Fruit fly (Drosophila melanogaster): Measurements from ENCODE around the gene CG14607.
A peak's percentile ranks its signal among the peaks of the same experiment; 100 is the strongest.

CG14607 gene

DNA sequence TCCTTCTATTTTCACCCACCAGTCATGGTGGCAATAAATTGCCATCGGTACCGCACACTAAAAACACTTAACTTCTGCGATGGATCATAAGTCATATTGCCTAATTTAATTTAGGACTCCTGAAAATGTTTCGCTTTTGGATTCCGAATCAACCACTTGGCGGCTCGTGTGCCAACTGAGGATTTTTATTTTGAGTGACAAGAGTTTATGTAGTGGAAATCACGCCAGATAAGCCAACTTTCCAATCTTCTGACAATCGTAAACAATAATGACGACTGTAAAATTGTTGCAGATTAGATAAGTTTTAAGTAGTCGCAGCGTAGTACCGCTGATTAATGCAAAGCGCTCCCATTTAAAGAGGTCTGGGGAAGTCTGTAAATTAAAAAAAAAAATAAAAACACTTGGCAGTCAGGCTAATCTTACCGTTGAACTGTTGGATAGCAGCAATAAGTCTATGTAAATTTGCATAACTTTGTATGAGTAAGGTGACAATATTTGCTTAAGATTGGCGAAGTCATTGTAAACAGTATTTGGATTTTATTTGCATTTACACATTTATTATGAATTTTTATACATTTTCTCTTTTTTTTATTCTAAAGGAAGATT lies 24.5 kb upstream of the CG14607 start, which contains the start of gene CG14606 (continued):
- peak; percentile 21 for TF ChIP-seq CoRest (tag; optimal IDR thresholded peaks at IDR 0.05)
- TF ChIP-seq Hand (GFP tag; optimal IDR thresholded peaks at IDR 0.05) = no peak
- TF ChIP-seq CG17186 (GFP tag; optimal IDR thresholded peaks at IDR 0.05) = no peak
- peak; percentile 57 for TF ChIP-seq CG2678 (tag; optimal IDR thresholded peaks at IDR 0.05)
- peak; percentile 91 for TF ChIP-seq exex (tag; optimal IDR thresholded peaks at IDR 0.05)
- peak; percentile 7 for TF ChIP-seq caup (GFP tag; optimal IDR thresholded peaks at IDR 0.05; ENCODE audit: severe bottlenecking)
- TF ChIP-seq B-H2 (GFP tag; optimal IDR thresholded peaks at IDR 0.05) = peak; percentile 21
- TF ChIP-seq fd3F (GFP tag; optimal IDR thresholded peaks at IDR 0.05) = peak; percentile 33
- TF ChIP-seq BtbVII (GFP tag; optimal IDR thresholded peaks at IDR 0.05) = peak; percentile 21
- peak; percentile 58 for TF ChIP-seq CG13296 (GFP tag; optimal IDR thresholded peaks at IDR 0.05)
- TF ChIP-seq CG12071 (GFP tag; optimal IDR thresholded peaks at IDR 0.05) = peak; percentile 8
- TF ChIP-seq Rfx (GFP tag; IDR thresholded peaks at IDR 0.05) = 0 out of 2 replicates have a peak, but pooled peaks have one; percentile 13
- peak; percentile 21 for TF ChIP-seq cwo (GFP tag; optimal IDR thresholded peaks at IDR 0.05)
- TF ChIP-seq Fer3 (tag; optimal IDR thresholded peaks at IDR 0.05) = peak; percentile 37
- TF ChIP-seq CG15514 (GFP tag; optimal IDR thresholded peaks at IDR 0.05) = peak; percentile 35

DNA sequence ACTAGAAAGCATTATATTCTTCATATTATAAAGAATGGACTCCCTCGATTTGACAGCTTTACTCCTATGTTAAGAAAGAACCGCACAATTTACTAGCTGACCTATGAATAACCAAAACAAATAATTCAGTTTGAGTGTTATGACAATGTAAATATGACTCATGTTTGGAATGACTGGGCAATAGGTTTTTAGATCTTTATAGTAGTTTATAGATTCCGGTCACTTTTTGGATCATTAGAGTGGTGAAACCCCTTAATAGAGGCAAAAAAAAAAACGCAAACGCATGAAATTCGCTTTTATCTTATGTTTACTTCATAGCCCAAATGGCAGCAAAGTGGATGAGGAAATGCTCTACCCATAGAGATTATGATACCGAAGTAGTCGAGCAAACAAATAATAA lies 22.0 kb upstream of the CG14607 start, which contains the start of gene CG14605:
TSS of gene CG14605 (minus strand) at position 101 of the 400 bp plus-strand sequence.
- TF ChIP-seq gcm2 (GFP tag; optimal IDR thresholded peaks at IDR 0.05) (no peak), HmgD (GFP tag; optimal IDR thresholded peaks at IDR 0.05) (no peak), CG2712 (tag; optimal IDR thresholded peaks at IDR 0.05) (no peak), E2f2 (GFP tag; IDR thresholded peaks at IDR 0.05) (no peak), prd (optimal IDR thresholded peaks at IDR 0.05) (no peak), prd (GFP tag; IDR thresholded peaks at IDR 0.05) (no peak), eyg (GFP tag; optimal IDR thresholded peaks at IDR 0.05) (no peak), CG13296 (GFP tag; optimal IDR thresholded peaks at IDR 0.05) (no peak), bigmax (GFP tag; optimal IDR thresholded peaks at IDR 0.05) (no peak), tap (tag; optimal IDR thresholded peaks at IDR 0.05) (no peak), CG6683 (GFP tag; optimal IDR thresholded peaks at IDR 0.05) (no peak), Bteb2 (GFP tag; optimal IDR thresholded peaks at IDR 0.05) (no peak)

DNA sequence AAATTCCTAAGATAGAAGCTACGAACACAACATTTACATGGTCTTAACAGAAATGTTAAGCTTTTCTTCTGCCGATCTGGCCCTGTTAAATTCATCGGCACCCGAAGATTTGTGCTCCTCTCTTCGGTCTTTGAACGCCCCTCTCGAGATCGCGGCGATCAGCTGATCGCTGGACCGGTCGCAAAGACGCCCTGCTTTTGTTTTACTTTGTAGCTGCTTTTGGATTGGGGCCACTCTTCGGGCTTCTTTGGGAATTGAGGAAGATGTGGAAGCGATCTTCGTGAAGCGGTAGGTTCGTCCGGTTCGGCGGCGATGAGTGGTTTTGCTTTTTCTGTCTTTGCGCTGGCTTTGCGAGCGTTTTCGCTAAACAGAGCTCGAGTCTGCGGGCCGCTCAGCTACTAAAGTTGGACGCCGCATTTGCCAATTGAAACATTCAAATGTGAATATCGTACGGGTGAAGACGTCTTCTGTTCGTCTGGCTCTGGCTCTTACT lies 17.5 kb upstream of the CG14607 start, which contains the start of gene thw:
TSS of gene thw (plus strand) at position 443 of the 493 bp plus-strand sequence.
- peak; percentile 16; the same call in 1 of the 2 replicates for TF ChIP-seq CG13287 (GFP tag; IDR thresholded peaks at IDR 0.05; ENCODE audit: partially characterized antibody)
- TF ChIP-seq gfzf (GFP tag; optimal IDR thresholded peaks at IDR 0.05) = no peak
- TF ChIP-seq ems (GFP tag; optimal IDR thresholded peaks at IDR 0.05) = no peak
- no peak for TF ChIP-seq CG15073 (GFP tag; optimal IDR thresholded peaks at IDR 0.05)
- no peak for TF ChIP-seq CG18619 (GFP tag; optimal IDR thresholded peaks at IDR 0.05)
- no peak for TF ChIP-seq Lim3 (GFP tag; IDR thresholded peaks at IDR 0.05)
- TF ChIP-seq abd-A (tag; optimal IDR thresholded peaks at IDR 0.05) = no peak
- TF ChIP-seq CG2129 (GFP tag; IDR thresholded peaks at IDR 0.05; ENCODE audit: partially characterized antibody) = no peak
- TF ChIP-seq vnd (GFP tag; IDR thresholded peaks at IDR 0.05; ENCODE audit: partially characterized antibody) = no peak
- no peak for TF ChIP-seq grn (GFP tag; optimal IDR thresholded peaks at IDR 0.05)
- no peak for TF ChIP-seq Poxn (GFP tag; IDR thresholded peaks at IDR 0.05)
- peak; percentile 11 to 13 for TF ChIP-seq Trl (optimal IDR thresholded peaks at IDR 0.05)
- no peak for TF ChIP-seq Trl (GFP tag; optimal IDR thresholded peaks at IDR 0.05)
- no peak for TF ChIP-seq Vsx1 (GFP tag; optimal IDR thresholded peaks at IDR 0.05)
- no peak for TF ChIP-seq TFAM (GFP tag; optimal IDR thresholded peaks at IDR 0.05)
- no peak for TF ChIP-seq jing (GFP tag; optimal IDR thresholded peaks at IDR 0.05)
- no peak for TF ChIP-seq row (GFP tag; IDR thresholded peaks at IDR 0.05)
- no peak for TF ChIP-seq CG12744 (GFP tag; optimal IDR thresholded peaks at IDR 0.05)
- no peak for TF ChIP-seq Neu2 (GFP tag; optimal IDR thresholded peaks at IDR 0.05; ENCODE audit: borderline replicate concordance)
- TF ChIP-seq CG4707 (GFP tag; optimal IDR thresholded peaks at IDR 0.05) = no peak
- TF ChIP-seq nerfin-2 (GFP tag; IDR thresholded peaks at IDR 0.05; ENCODE audit: partially characterized antibody) = no peak
- 0 out of 3 replicates have a peak, but pooled peaks have one; percentile 24 for TF ChIP-seq CG6175 (GFP tag; IDR thresholded peaks at IDR 0.05)
